Worm (Caenorhabditis elegans): ENCODE measurements around the gene nas-17.

Gene nas-17

DNA sequence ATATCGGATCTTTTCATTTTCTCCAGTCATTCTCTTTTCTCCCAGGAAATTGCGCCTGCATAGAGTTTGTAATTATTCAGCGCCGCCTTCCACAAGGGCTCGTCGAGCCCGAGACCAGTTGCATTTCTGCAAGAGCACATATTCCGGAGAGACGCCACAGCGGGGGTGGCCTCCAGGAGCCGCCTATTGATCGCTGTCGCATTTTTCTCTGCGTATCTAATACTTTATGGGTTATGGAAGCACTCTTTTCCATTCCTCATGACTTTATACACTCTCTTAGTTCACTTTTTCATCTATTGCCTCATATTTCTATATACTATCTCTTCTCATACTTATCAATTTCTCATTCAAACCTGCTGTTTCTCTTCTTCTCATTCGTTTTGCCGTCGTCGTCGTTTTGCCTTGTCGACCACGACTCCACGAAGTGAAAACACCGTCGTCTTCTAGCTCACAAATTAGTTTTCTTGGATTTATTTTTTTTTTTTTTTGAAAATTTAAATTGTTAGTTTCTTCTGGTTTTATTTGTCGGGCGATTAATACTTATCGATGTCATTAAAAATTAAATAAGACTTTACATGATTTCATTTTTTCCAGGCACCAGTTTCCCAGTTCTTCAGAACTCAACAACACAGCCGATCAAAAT lies 23.4 kb upstream of the nas-17 start, which contains the start of gene cnb-1 (continued):
- TF ChIP-seq unc-30 (tag; optimal IDR thresholded peaks at IDR 0.05) (no peak), snu-23 (GFP tag; optimal IDR thresholded peaks at IDR 0.05) (peak; percentile 82), jun-1 (tag; optimal IDR thresholded peaks at IDR 0.05) (peak; percentile 56), nhr-76 (tag; optimal IDR thresholded peaks at IDR 0.05) (no peak), ceh-90 (tag; optimal IDR thresholded peaks at IDR 0.05) (no peak), C34B4.2 (tag; optimal IDR thresholded peaks at IDR 0.05) (no peak), lsy-2 (tag; optimal IDR thresholded peaks at IDR 0.05) (peak; percentile 66 to 73), nhr-47 (tag; optimal IDR thresholded peaks at IDR 0.05) (peak; percentile 80), aha-1 (tag; optimal IDR thresholded peaks at IDR 0.05) (peak; percentile 10), irx-1 (tag; optimal IDR thresholded peaks at IDR 0.05) (peak; percentile 55), tlp-1 (tag; optimal IDR thresholded peaks at IDR 0.05) (no peak), pqm-1 (tag; optimal IDR thresholded peaks at IDR 0.05) (no peak), fkh-8 (tag; optimal IDR thresholded peaks at IDR 0.05) (peak; percentile 78), tbx-2 (tag; optimal IDR thresholded peaks at IDR 0.05) (peak; percentile 79), fkh-4 (tag; optimal IDR thresholded peaks at IDR 0.05; ENCODE audit: borderline replicate concordance) (peak; percentile 63), ztf-4 (tag; optimal IDR thresholded peaks at IDR 0.05) (no peak), grh-1 (GFP tag; IDR thresholded peaks at IDR 0.05) (no peak), nhr-20 (tag; optimal IDR thresholded peaks at IDR 0.05) (peak; percentile 59), unc-98 (GFP tag; IDR thresholded peaks at IDR 0.05) (no peak), fos-1 (tag; optimal IDR thresholded peaks at IDR 0.05) (peak; percentile 36), sup-37 (GFP tag; optimal IDR thresholded peaks at IDR 0.05) (no peak), zag-1 (tag; optimal IDR thresholded peaks at IDR 0.05) (no peak), nhr-85 (tag) (peak; percentile 77), efl-1 (optimal IDR thresholded peaks at IDR 0.05) (peak; percentile 74 to 85), efl-1 (GFP tag; optimal IDR thresholded peaks at IDR 0.05 in 1 of 2) (peak; percentile 39 to 93), blmp-1 (tag; optimal IDR thresholded peaks at IDR 0.05) (peak; percentile 24), nhr-19 (GFP tag; conservative IDR thresholded peaks at IDR 0.05) (peak; percentile 62), Y116A8C.19 (tag; optimal IDR thresholded peaks at IDR 0.05; ENCODE audit: borderline replicate concordance) (no peak), lin-15B (tag; optimal IDR thresholded peaks at IDR 0.05) (no peak), dpl-1 (GFP tag; optimal IDR thresholded peaks at IDR 0.05) (peak in 2 of 3 experiments; percentile 30 to 39), mdl-1 (tag; optimal IDR thresholded peaks at IDR 0.05) (peak in 1 of 2 experiments; percentile 37), skn-1 (tag; optimal IDR thresholded peaks at IDR 0.05) (peak; percentile 63), mef-2 (tag; optimal IDR thresholded peaks at IDR 0.05) (no peak), hlh-17 (GFP tag; optimal IDR thresholded peaks at IDR 0.05; ENCODE audit: borderline replicate concordance) (no peak), snpc-4 (tag; optimal IDR thresholded peaks at IDR 0.05) (peak; percentile 55), ceh-88 (GFP tag; IDR thresholded peaks at IDR 0.05) (no peak), ceh-8 (GFP tag; optimal IDR thresholded peaks at IDR 0.05) (no peak)

ce11 chrV:11379341-11379740 lies 19.4 kb upstream of the nas-17 start:
- TF ChIP-seq irx-1 (tag; optimal IDR thresholded peaks at IDR 0.05) = no peak
- no peak for TF ChIP-seq lir-3 (tag; optimal IDR thresholded peaks at IDR 0.05; ENCODE audit: poor library complexity)
- no peak for TF ChIP-seq mef-2 (tag; optimal IDR thresholded peaks at IDR 0.05)
- TF ChIP-seq lin-14 (GFP tag; optimal IDR thresholded peaks at IDR 0.05) = peak; percentile 46
- TF ChIP-seq lin-35 (GFP tag; optimal IDR thresholded peaks at IDR 0.05) = no peak
- TF ChIP-seq skn-1 (tag; optimal IDR thresholded peaks at IDR 0.05) = no peak
- TF ChIP-seq nhr-84 (tag; optimal IDR thresholded peaks at IDR 0.05) = no peak
- TF ChIP-seq C16A3.4 (tag; optimal IDR thresholded peaks at IDR 0.05) = no peak
- peak; percentile 6 for TF ChIP-seq nhr-85 (tag)
- no peak for TF ChIP-seq nhr-12 (tag; optimal IDR thresholded peaks at IDR 0.05)

Data from whole organism, L1 larva.